Worm (Caenorhabditis elegans) whole organism, midembryonic: ENCODE results near the gene Y43F8C.23.

Source experiments
- cog-1 ChIP-seq: sonication (generic microtip); optimal IDR thresholded peaks from 2 replicates; lab custom pipeline; 2016; ENCODE audit warnings: missing genetic modification characterization, missing compliant biosample characterization
- flt-1 ChIP-seq: fragments of 200-800 bp; sonication (Bioruptor generic); IDR thresholded peaks from 2 replicates; pipeline ENCODE4 v1.3.6; 2022; ENCODE audit warnings: missing genetic modification characterization, missing compliant biosample characterization
- klf-2 ChIP-seq: fragments of 200-800 bp; sonication (Bioruptor generic); conservative IDR thresholded peaks from 2 replicates; pipeline ENCODE4 v1.3.6; 2022; ENCODE audit warnings: missing genetic modification reagents, missing genetic modification characterization, missing compliant biosample characterization
- med-1 ChIP-seq: sonication (generic microtip); optimal IDR thresholded peaks from 2 replicates; lab custom pipeline; 2017; ENCODE audit warnings: missing genetic modification characterization, mild to moderate bottlenecking, missing compliant biosample characterization, antibody characterized with exemption, missing genetic modification reagents; ENCODE audit not compliant: insufficient read depth
- ref-1 ChIP-seq: fragments of 200-800 bp; sonication (Bioruptor generic); conservative IDR thresholded peaks from 2 replicates; pipeline ENCODE4 v1.3.6; 2022; ENCODE audit warnings: missing genetic modification reagents, missing genetic modification characterization, missing compliant biosample characterization
- tab-1 ChIP-seq: fragments of 200-800 bp; sonication (Bioruptor generic); IDR thresholded peaks from 2 replicates; pipeline ENCODE4 v1.3.6; 2022; ENCODE audit warnings: missing genetic modification characterization, missing compliant biosample characterization
- ztf-23 ChIP-seq: fragments of 200-800 bp; sonication (Bioruptor generic); IDR thresholded peaks from 2 replicates; pipeline ENCODE4 v1.3.6; 2022; ENCODE audit warnings: missing genetic modification reagents, missing genetic modification characterization, missing compliant biosample characterization
- ztf-29 ChIP-seq: fragments of 200-800 bp; sonication (Bioruptor generic); IDR thresholded peaks from 2 replicates; pipeline ENCODE4 v1.3.6; 2022; ENCODE audit warnings: missing genetic modification reagents, missing genetic modification characterization, missing compliant biosample characterization

- TF ChIP-seq ztf-23 (GFP tag; lab: Robert Waterston, UW) (no peak), cog-1 (tag; lab: Kevin White, UChicago) (no peak), tab-1 (GFP tag; lab: Robert Waterston, UW) (no peak), flt-1 (no peak), ref-1 (GFP tag; lab: Robert Waterston, UW) (no peak), med-1 (GFP tag; lab: Kevin White, UChicago) (no peak), klf-2 (no peak), ztf-29 (no peak)
These were observed 32.2 kb upstream of the Y43F8C.23 start for ce11 chrV:19743794-19744193.
